Fruit fly (Drosophila melanogaster) whole organism, embryonic: ENCODE data around the gene CG6330.

Experiments
- ATbp ChIP-seq: fragments of 200-800 bp; sonication (Bioruptor generic); optimal IDR thresholded peaks from 2 replicates; lab custom pipeline; 2017; ENCODE audit warnings: missing biosample characterization, mild to moderate bottlenecking, missing genetic modification characterization, missing genetic modification reagents
- Bgb ChIP-seq: fragments of 200-800 bp; sonication (Bioruptor generic); IDR thresholded peaks from 2 replicates; pipeline ENCODE4 v1.3.6; 2022; ENCODE audit warnings: missing biosample characterization, missing genetic modification characterization; ENCODE audit not compliant: partially characterized antibody
- CG10979 ChIP-seq: fragments of 200-800 bp; sonication (Bioruptor generic); optimal IDR thresholded peaks from 2 replicates; lab custom pipeline; 2018; ENCODE audit warnings: missing biosample characterization, mild to moderate bottlenecking, missing genetic modification characterization, moderate library complexity
- CG14014 ChIP-seq: fragments of 200-800 bp; sonication (Bioruptor generic); IDR thresholded peaks from 2 replicates; pipeline ENCODE4 v1.3.6; 2022; ENCODE audit warnings: missing biosample characterization, missing genetic modification characterization
- CG14441 ChIP-seq: fragments of 200-800 bp; sonication (Bioruptor generic); IDR thresholded peaks from 2 replicates; pipeline ENCODE4 v1.3.6; 2022; ENCODE audit warnings: missing biosample characterization, missing genetic modification characterization
- CG17328 ChIP-seq: fragments of 200-800 bp; sonication (Bioruptor generic); IDR thresholded peaks from 2 replicates; pipeline ENCODE4 v1.3.6; 2022; ENCODE audit warnings: missing biosample characterization, missing genetic modification characterization
- CG18262 ChIP-seq: fragments of 200-800 bp; optimal IDR thresholded peaks from 3 replicates; lab custom pipeline; 2019; ENCODE audit warnings: missing biosample characterization, mild to moderate bottlenecking, missing genetic modification characterization, moderate library complexity
- CG2678 ChIP-seq: fragments of 200-800 bp; sonication (Bioruptor generic); optimal IDR thresholded peaks from 3 replicates; lab custom pipeline; 2019; ENCODE audit warnings: missing biosample characterization, mild to moderate bottlenecking, missing genetic modification characterization, moderate library complexity
- CG31441 ChIP-seq: fragments of 200-800 bp; sonication (Bioruptor generic); IDR thresholded peaks from 2 replicates; pipeline ENCODE4 v1.3.6; 2022; ENCODE audit warnings: missing biosample characterization, missing genetic modification characterization
- CG3163 ChIP-seq: fragments of 200-800 bp; sonication (Bioruptor generic); optimal IDR thresholded peaks from 3 replicates; lab custom pipeline; 2016; ENCODE audit warnings: missing biosample characterization, missing genetic modification characterization
- CG4617 ChIP-seq: fragments of 200-800 bp; sonication (Bioruptor generic); optimal IDR thresholded peaks from 3 replicates; lab custom pipeline; 2016; ENCODE audit warnings: missing biosample characterization, missing genetic modification characterization, borderline replicate concordance
- CG7963 ChIP-seq: fragments of 200-800 bp; sonication (Bioruptor generic); IDR thresholded peaks from 3 replicates; pipeline ENCODE4 v1.3.6; 2022; ENCODE audit warnings: missing biosample characterization, missing genetic modification characterization; ENCODE audit not compliant: partially characterized antibody
- CG8281 ChIP-seq: fragments of 200-800 bp; sonication (Bioruptor generic); optimal IDR thresholded peaks from 2 replicates; lab custom pipeline; 2018; ENCODE audit warnings: missing biosample characterization, mild to moderate bottlenecking, missing genetic modification characterization, moderate library complexity
- CG8478 ChIP-seq: fragments of >200 bp; optimal IDR thresholded peaks from 2 replicates; lab custom pipeline; 2018
- CG9876 ChIP-seq: fragments of 200-800 bp; sonication (Bioruptor generic); optimal IDR thresholded peaks from 2 replicates; lab custom pipeline; 2016; ENCODE audit warnings: missing biosample characterization, missing genetic modification characterization
- CTCF ChIP-seq: fragments of 200-800 bp; sonication (Bioruptor generic); optimal IDR thresholded peaks from 2 replicates; lab custom pipeline; 2017; ENCODE audit warnings: missing biosample characterization, mild to moderate bottlenecking, missing genetic modification characterization, moderate library complexity
- HLH3B ChIP-seq: fragments of 200-800 bp; sonication (Bioruptor generic); IDR thresholded peaks from 2 replicates; pipeline ENCODE4 v1.3.6; 2022; ENCODE audit warnings: missing biosample characterization, missing genetic modification characterization
- Hmr ChIP-seq: fragments of 200-800 bp; sonication (Bioruptor generic); optimal IDR thresholded peaks from 3 replicates; lab custom pipeline; 2017; ENCODE audit warnings: mild to moderate bottlenecking, missing biosample characterization, missing genetic modification reagents, missing genetic modification characterization
- Hmx ChIP-seq: fragments of 200-800 bp; sonication (Bioruptor generic); optimal IDR thresholded peaks from 2 replicates; lab custom pipeline; 2016; ENCODE audit warnings: missing biosample characterization, missing genetic modification characterization
- Hr78 ChIP-seq, 2 experiments: fragments of 200-800 bp in 1 of 2; fragments of >200 bp in 1 of 2; sonication (Bioruptor generic) in 1 of 2; optimal IDR thresholded peaks; 2 replicates each; lab custom pipeline; 2017 to 2019; ENCODE audit warnings: missing biosample characterization in 2 of 2, missing genetic modification characterization in 2 of 2, mild to moderate bottlenecking in 1 of 2, moderate library complexity in 1 of 2
- Myb ChIP-seq: fragments of 200-800 bp; sonication (Bioruptor generic); optimal IDR thresholded peaks from 2 replicates; lab custom pipeline; 2016; ENCODE audit warnings: missing biosample characterization, missing genetic modification characterization
- Pdp1 ChIP-seq, 2 experiments: fragments of 200-800 bp; sonication (Bioruptor generic); optimal IDR thresholded peaks; 3 replicates each; lab custom pipeline; 2016; ENCODE audit warnings: missing biosample characterization in 2 of 2, missing genetic modification characterization in 2 of 2, mild to moderate bottlenecking in 1 of 2, moderate library complexity in 1 of 2
- Ravus ChIP-seq: fragments of 200-800 bp; sonication (Bioruptor generic); IDR thresholded peaks from 2 replicates; pipeline ENCODE4 v1.3.6; 2022; ENCODE audit warnings: missing biosample characterization, missing genetic modification characterization
- Six4 ChIP-seq: fragments of 200-800 bp; sonication (Bioruptor generic); optimal IDR thresholded peaks from 2 replicates; lab custom pipeline; 2016; ENCODE audit warnings: missing biosample characterization, missing genetic modification characterization
- Sox102F ChIP-seq: fragments of 200-800 bp; sonication (Bioruptor generic); optimal IDR thresholded peaks from 2 replicates; lab custom pipeline; 2018; ENCODE audit warnings: missing biosample characterization, mild to moderate bottlenecking, missing genetic modification characterization, moderate library complexity
- aop ChIP-seq: fragments of 200-800 bp; sonication (Bioruptor generic); IDR thresholded peaks from 2 replicates; pipeline ENCODE4 v1.3.6; 2022; ENCODE audit warnings: missing biosample characterization, missing genetic modification characterization
- bsh ChIP-seq, 2 experiments: fragments of 200-800 bp; sonication (Bioruptor generic); optimal IDR thresholded peaks; 2 replicates each; lab custom pipeline; 2017 to 2018; ENCODE audit warnings: mild to moderate bottlenecking in 2 of 2, missing biosample characterization in 2 of 2, missing genetic modification characterization in 2 of 2, moderate library complexity in 1 of 2
- ci ChIP-seq: fragments of 200-800 bp; sonication (Bioruptor generic); IDR thresholded peaks from 3 replicates; pipeline ENCODE4 v1.3.6; 2022; ENCODE audit warnings: missing biosample characterization, missing genetic modification characterization
- da ChIP-seq: fragments of 200-800 bp; sonication (Bioruptor generic); optimal IDR thresholded peaks from 2 replicates; lab custom pipeline; 2016; ENCODE audit warnings: missing biosample characterization, missing genetic modification characterization
- danr ChIP-seq: fragments of 200-800 bp; sonication (Bioruptor generic); IDR thresholded peaks from 2 replicates; pipeline ENCODE4 v1.3.6; 2022; ENCODE audit warnings: missing biosample characterization, missing genetic modification characterization
- dimm ChIP-seq: fragments of 200-800 bp; sonication (Bioruptor generic); IDR thresholded peaks from 2 replicates; pipeline ENCODE4 v1.3.6; 2022; ENCODE audit warnings: missing biosample characterization, missing genetic modification characterization
- eve ChIP-seq, 2 experiments: fragments of >200 bp; optimal IDR thresholded peaks; 2 replicates each; lab custom pipeline; 2017; ENCODE audit warnings: missing biosample characterization in 2 of 2, missing genetic modification characterization in 2 of 2
- eyg ChIP-seq: fragments of 200-800 bp; sonication (Bioruptor generic); optimal IDR thresholded peaks from 3 replicates; lab custom pipeline; 2016; ENCODE audit warnings: missing biosample characterization, missing genetic modification characterization
- fd64A ChIP-seq: fragments of 200-800 bp; sonication (Bioruptor generic); optimal IDR thresholded peaks from 3 replicates; lab custom pipeline; 2018; ENCODE audit warnings: missing biosample characterization, mild to moderate bottlenecking, missing genetic modification characterization
- maf-S ChIP-seq: fragments of 200-800 bp; sonication (Bioruptor generic); optimal IDR thresholded peaks from 2 replicates; lab custom pipeline; 2016; ENCODE audit warnings: missing biosample characterization, missing genetic modification characterization
- nmo ChIP-seq: fragments of 200-800 bp; sonication (Bioruptor generic); optimal IDR thresholded peaks from 2 replicates; lab custom pipeline; 2018; ENCODE audit warnings: missing biosample characterization, mild to moderate bottlenecking, missing genetic modification characterization, moderate library complexity
- odd ChIP-seq: fragments of 200-800 bp; sonication (Bioruptor generic); optimal IDR thresholded peaks from 2 replicates; lab custom pipeline; 2017; ENCODE audit warnings: missing biosample characterization, mild to moderate bottlenecking, missing genetic modification characterization
- org-1 ChIP-seq: fragments of 200-800 bp; sonication (Bioruptor generic); optimal IDR thresholded peaks from 2 replicates; lab custom pipeline; 2017; ENCODE audit warnings: missing biosample characterization, missing genetic modification characterization
- pan ChIP-seq, 4 experiments: fragments of >200 bp in 3 of 4; fragments of 200-800 bp in 1 of 4; sonication (Bioruptor generic) in 1 of 4; optimal IDR thresholded peaks in 3 of 4; IDR thresholded peaks in 1 of 4; 2 replicates each; pipeline versions ENCODE4 v1.3.6 to Lab custom; 2017 to 2022; ENCODE audit warnings: missing biosample characterization in 2 of 4, missing genetic modification characterization in 2 of 4, mixed read lengths in 1 of 4
- row ChIP-seq: fragments of 200-800 bp; sonication (Bioruptor generic); IDR thresholded peaks from 3 replicates; pipeline ENCODE4 v1.3.6; 2022; ENCODE audit warnings: missing biosample characterization, missing genetic modification characterization
- sc ChIP-seq, 3 experiments: fragments of >200 bp in 2 of 3; fragments of 200-800 bp in 1 of 3; sonication (Bioruptor generic) in 1 of 3; optimal IDR thresholded peaks; 2 replicates in 2 of 3; 3 replicates in 1 of 3; lab custom pipeline; 2017; ENCODE audit warnings: mild to moderate bottlenecking in 1 of 3, missing biosample characterization in 1 of 3, missing genetic modification characterization in 1 of 3, missing genetic modification reagents in 1 of 3
- schlank ChIP-seq: fragments of 200-800 bp; sonication (Bioruptor generic); optimal IDR thresholded peaks from 2 replicates; lab custom pipeline; 2018; ENCODE audit warnings: missing biosample characterization, mild to moderate bottlenecking, missing genetic modification characterization
- sd ChIP-seq: fragments of 200-800 bp; sonication (Bioruptor generic); optimal IDR thresholded peaks from 3 replicates; lab custom pipeline; 2018; ENCODE audit warnings: missing biosample characterization, mild to moderate bottlenecking, missing genetic modification characterization, moderate library complexity
- sens ChIP-seq: fragments of 200-800 bp; sonication (Bioruptor generic); peaks from one replicate; lab custom pipeline; 2016; ENCODE audit warnings: missing biosample characterization, missing genetic modification characterization
- sens-2 ChIP-seq: fragments of 200-800 bp; sonication (Bioruptor generic); IDR thresholded peaks from 2 replicates; pipeline ENCODE4 v1.3.6; 2022; ENCODE audit warnings: missing biosample characterization, missing genetic modification characterization
- sim ChIP-seq: fragments of 200-800 bp; sonication (Bioruptor generic); IDR thresholded peaks from 2 replicates; pipeline ENCODE4 v1.3.6; 2022; ENCODE audit warnings: missing biosample characterization, missing genetic modification characterization
- sug ChIP-seq: fragments of 200-800 bp; optimal IDR thresholded peaks from 2 replicates; lab custom pipeline; 2019; ENCODE audit warnings: missing biosample characterization, mild to moderate bottlenecking, missing genetic modification characterization, moderate library complexity

CG6330 gene

DNA sequence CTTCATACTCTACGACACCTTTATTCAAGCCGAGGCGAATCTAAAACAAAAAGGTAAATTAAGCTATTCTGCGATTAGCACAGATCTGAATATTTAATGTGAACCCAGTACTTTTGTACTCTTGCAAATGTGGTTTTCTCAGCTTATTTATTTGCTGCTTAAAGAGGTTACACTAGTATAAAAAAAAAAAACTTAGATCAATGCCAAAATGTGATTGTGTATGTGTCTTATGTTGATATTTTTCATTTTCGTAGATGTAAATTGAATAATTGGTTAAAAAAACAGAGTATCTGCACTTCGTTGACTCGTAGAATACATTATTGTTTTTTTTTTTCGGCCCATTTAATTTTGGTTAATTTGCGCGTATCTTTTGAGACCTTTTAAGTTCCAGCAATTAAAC is 11.5 kb upstream of the CG6330 start (continued):
- TF ChIP-seq sim (GFP tag; lab: Robert Waterston, UW) (no peak), sc (optimal IDR thresholded peaks at IDR 0.05; lab: Kevin White, UChicago) (no peak), sc (GFP tag; optimal IDR thresholded peaks at IDR 0.05; lab: Kevin White, UChicago) (no peak)

DNA sequence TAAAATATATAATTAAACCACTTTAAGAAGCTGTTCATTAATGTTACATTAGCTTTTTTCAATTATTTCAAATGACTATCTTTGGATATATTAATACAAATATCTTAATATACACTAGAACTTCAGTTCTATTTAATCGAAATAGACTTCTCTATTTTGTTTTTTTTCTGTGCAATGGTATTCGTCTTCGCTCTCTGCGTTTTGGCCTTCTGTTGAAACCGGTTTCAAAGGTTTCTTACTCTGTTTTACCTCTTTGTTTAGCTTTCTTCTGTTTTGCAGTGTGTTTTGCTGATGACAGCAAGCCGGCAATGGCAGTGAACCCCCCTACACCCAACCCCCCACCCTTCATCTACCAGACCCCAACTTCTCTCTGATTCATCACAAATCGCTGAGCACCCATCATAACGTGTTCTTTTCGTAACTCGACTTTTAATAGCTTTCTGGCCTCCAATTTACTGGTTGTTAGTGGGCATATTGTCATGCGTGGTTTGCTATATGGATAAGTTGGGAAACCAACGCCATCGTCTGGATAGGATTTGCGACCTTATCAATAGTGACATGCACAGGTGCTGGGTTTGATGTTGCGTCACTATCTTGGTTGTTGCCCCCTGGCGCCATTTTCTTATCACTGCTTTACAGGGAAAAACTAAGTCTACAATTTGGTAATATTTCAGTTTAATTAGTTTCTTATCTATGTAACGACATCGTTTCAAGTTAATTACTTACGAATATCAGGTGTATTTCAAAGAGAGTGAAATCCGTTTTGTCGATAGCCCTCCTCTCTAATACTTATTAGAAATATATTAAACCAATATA is 10.7 kb upstream of the CG6330 start:
- no peak for TF ChIP-seq aop (GFP tag; lab: Robert Waterston, UW)
- no peak for TF ChIP-seq CG31441 (GFP tag; lab: Robert Waterston, UW)
- peak; percentile 58 for TF ChIP-seq sd (tag; lab: Kevin White, UChicago)
- TF ChIP-seq da (GFP tag; lab: Kevin White, UChicago) = no peak
- no peak for TF ChIP-seq CTCF
- no peak for TF ChIP-seq odd
- TF ChIP-seq fd64A (GFP tag; lab: Kevin White, UChicago) = no peak
- peak; percentile 39 for TF ChIP-seq CG2678
- peak; percentile 91 for TF ChIP-seq sug (tag; lab: Kevin White, UChicago)
- TF ChIP-seq ATbp = peak; percentile 3
- no peak for TF ChIP-seq sens-2 (GFP tag; lab: Robert Waterston, UW)
- no peak for TF ChIP-seq Six4 (GFP tag; lab: Kevin White, UChicago)
- TF ChIP-seq Pdp1 (GFP tag; optimal IDR thresholded peaks at IDR 0.05; lab: Kevin White, UChicago) = peak in 1 of 2 experiments; percentile 86
- no peak for TF ChIP-seq HLH3B
- no peak for TF ChIP-seq CG4617 (GFP tag; lab: Kevin White, UChicago)
- 0 out of 2 replicates have a peak, but pooled peaks have one; percentile 19 for TF ChIP-seq CG14014 (GFP tag; lab: Robert Waterston, UW)
- peak; percentile 55 for TF ChIP-seq row (GFP tag; lab: Robert Waterston, UW)
- peak; percentile 13 for TF ChIP-seq CG10979 (tag; lab: Kevin White, UChicago)
- TF ChIP-seq CG3163 (GFP tag; lab: Kevin White, UChicago) = no peak
- TF ChIP-seq pan (optimal IDR thresholded peaks at IDR 0.05; lab: Kevin White, UChicago) = no peak
- TF ChIP-seq pan (GFP tag; optimal IDR thresholded peaks at IDR 0.05 in 1 of 2, IDR thresholded peaks at IDR 0.05 in 1 of 2) = peak in 1 of 2 experiments; percentile 40
- no peak for TF ChIP-seq CG14441 (GFP tag; lab: Robert Waterston, UW)
- peak; percentile 12 for TF ChIP-seq sens (GFP tag; lab: Kevin White, UChicago)
- no peak for TF ChIP-seq schlank (tag; lab: Kevin White, UChicago)
- TF ChIP-seq dimm (GFP tag; lab: Robert Waterston, UW) = no peak
- peak; percentile 67; the same call in 2 of the 3 replicates for TF ChIP-seq ci
- TF ChIP-seq danr = no peak
- peak in 1 of 2 experiments; percentile 15 for TF ChIP-seq Hr78 (GFP tag; optimal IDR thresholded peaks at IDR 0.05; lab: Kevin White, UChicago)
- no peak for TF ChIP-seq eve (GFP tag; optimal IDR thresholded peaks at IDR 0.05; lab: Kevin White, UChicago)
- no peak for TF ChIP-seq Ravus
- TF ChIP-seq Hmx (GFP tag; lab: Kevin White, UChicago) = no peak
- no peak for TF ChIP-seq Myb
- TF ChIP-seq Hmr (GFP tag; lab: Kevin White, UChicago) = peak; percentile 5
- TF ChIP-seq CG7963 (GFP tag; lab: Robert Waterston, UW) = no peak
- TF ChIP-seq CG9876 (GFP tag; lab: Kevin White, UChicago) = no peak
- no peak for TF ChIP-seq maf-S (GFP tag; lab: Kevin White, UChicago)
- peak; percentile 36 for TF ChIP-seq Sox102F
- TF ChIP-seq eyg = no peak
- no peak for TF ChIP-seq CG8478 (lab: Kevin White, UChicago)
- TF ChIP-seq CG17328 (GFP tag; lab: Robert Waterston, UW) = 0 out of 2 replicates have a peak, but pooled peaks have one; percentile 26
- TF ChIP-seq bsh (GFP tag; optimal IDR thresholded peaks at IDR 0.05; lab: Kevin White, UChicago) = peak in 1 of 2 experiments; percentile 58
- peak; percentile 37 for TF ChIP-seq CG18262 (tag; lab: Kevin White, UChicago)
- no peak for TF ChIP-seq Bgb
- no peak for TF ChIP-seq org-1 (GFP tag; lab: Kevin White, UChicago)
- peak; percentile 20 for TF ChIP-seq CG8281
- peak; percentile 23 for TF ChIP-seq nmo (GFP tag; lab: Kevin White, UChicago)
